Fruit fly (Drosophila melanogaster) whole organism, embryonic: ENCODE measurements around the gene Nulp1.

Source experiments
- CG13624 ChIP-seq: fragments of 200-800 bp; sonication (Bioruptor generic); optimal IDR thresholded peaks from 2 replicates; lab custom pipeline; 2016; ENCODE audit warnings: missing biosample characterization, missing genetic modification characterization
- CG14710 ChIP-seq: fragments of 200-800 bp; sonication (Bioruptor generic); optimal IDR thresholded peaks from 3 replicates; lab custom pipeline; 2019; ENCODE audit warnings: missing biosample characterization, mild to moderate bottlenecking, missing genetic modification characterization, moderate library complexity
- CG15696 ChIP-seq: fragments of 200-800 bp; sonication (Bioruptor generic); optimal IDR thresholded peaks from 2 replicates; lab custom pipeline; 2019; ENCODE audit warnings: missing biosample characterization, mild to moderate bottlenecking, missing genetic modification characterization, moderate library complexity
- CG1603 ChIP-seq: fragments of 200-800 bp; sonication (Bioruptor generic); optimal IDR thresholded peaks from 2 replicates; lab custom pipeline; 2019; ENCODE audit warnings: missing biosample characterization, mild to moderate bottlenecking, missing genetic modification characterization, moderate library complexity
- CG17359 ChIP-seq: fragments of 200-800 bp; sonication (Bioruptor generic); optimal IDR thresholded peaks from 3 replicates; lab custom pipeline; 2018; ENCODE audit warnings: missing biosample characterization, mild to moderate bottlenecking, missing genetic modification characterization, moderate library complexity
- CG17385 ChIP-seq: fragments of 200-800 bp; sonication (Bioruptor generic); optimal IDR thresholded peaks from 3 replicates; lab custom pipeline; 2018; ENCODE audit warnings: missing biosample characterization, mild to moderate bottlenecking, missing genetic modification characterization
- CG18262 ChIP-seq: fragments of 200-800 bp; optimal IDR thresholded peaks from 3 replicates; lab custom pipeline; 2019; ENCODE audit warnings: missing biosample characterization, mild to moderate bottlenecking, missing genetic modification characterization, moderate library complexity
- CG18619 ChIP-seq: fragments of 200-800 bp; sonication (Bioruptor generic); optimal IDR thresholded peaks from 3 replicates; lab custom pipeline; 2017; ENCODE audit warnings: missing biosample characterization, mild to moderate bottlenecking, missing genetic modification characterization
- CG2116 ChIP-seq: fragments of 200-800 bp; sonication (Bioruptor generic); optimal IDR thresholded peaks from 3 replicates; lab custom pipeline; 2018; ENCODE audit warnings: missing biosample characterization, mild to moderate bottlenecking, missing genetic modification characterization
- CG2129 ChIP-seq: fragments of 200-800 bp; sonication (Bioruptor generic); IDR thresholded peaks from 2 replicates; pipeline ENCODE4 v1.3.6; 2022; ENCODE audit warnings: missing biosample characterization, missing genetic modification characterization; ENCODE audit not compliant: partially characterized antibody
- CG30403 ChIP-seq: fragments of 200-800 bp; sonication (Bioruptor generic); optimal IDR thresholded peaks from 3 replicates; lab custom pipeline; 2016; ENCODE audit warnings: missing biosample characterization, missing genetic modification characterization
- CG3163 ChIP-seq: fragments of 200-800 bp; sonication (Bioruptor generic); optimal IDR thresholded peaks from 3 replicates; lab custom pipeline; 2016; ENCODE audit warnings: missing biosample characterization, missing genetic modification characterization
- CG3838 ChIP-seq: fragments of 200-800 bp; sonication (Bioruptor generic); optimal IDR thresholded peaks from 3 replicates; lab custom pipeline; 2016; ENCODE audit warnings: missing biosample characterization, missing genetic modification characterization
- CG4360 ChIP-seq: fragments of 200-800 bp; sonication (Bioruptor generic); IDR thresholded peaks from 2 replicates; pipeline ENCODE4 v1.3.6; 2022; ENCODE audit warnings: missing biosample characterization, missing genetic modification characterization
- CG9215 ChIP-seq: fragments of 200-800 bp; sonication (Bioruptor generic); IDR thresholded peaks from 2 replicates; pipeline ENCODE4 v1.3.6; 2022; ENCODE audit warnings: missing biosample characterization, missing genetic modification characterization
- CG9609 ChIP-seq: fragments of 200-800 bp; sonication (Bioruptor generic); optimal IDR thresholded peaks from 3 replicates; lab custom pipeline; 2016; ENCODE audit warnings: missing biosample characterization, missing genetic modification characterization
- CG9876 ChIP-seq: fragments of 200-800 bp; sonication (Bioruptor generic); optimal IDR thresholded peaks from 2 replicates; lab custom pipeline; 2016; ENCODE audit warnings: missing biosample characterization, missing genetic modification characterization
- CrebB ChIP-seq: fragments of 200-800 bp; sonication (Bioruptor generic); optimal IDR thresholded peaks from 3 replicates; lab custom pipeline; 2018; ENCODE audit warnings: missing biosample characterization, mild to moderate bottlenecking, missing genetic modification characterization
- D19A ChIP-seq: fragments of 200-800 bp; optimal IDR thresholded peaks from 3 replicates; lab custom pipeline; 2019; ENCODE audit warnings: missing biosample characterization, mild to moderate bottlenecking, missing genetic modification characterization, moderate library complexity
- Dbx ChIP-seq: fragments of 200-800 bp; sonication (Bioruptor generic); IDR thresholded peaks from 3 replicates; pipeline ENCODE4 v1.3.6; 2022; ENCODE audit warnings: missing biosample characterization, missing genetic modification characterization
- Fer1 ChIP-seq: fragments of 200-800 bp; sonication (Bioruptor generic); optimal IDR thresholded peaks from 2 replicates; lab custom pipeline; 2017; ENCODE audit warnings: missing biosample characterization, mild to moderate bottlenecking, missing genetic modification characterization
- HmgD ChIP-seq: fragments of 200-800 bp; sonication (Bioruptor generic); optimal IDR thresholded peaks from 3 replicates; lab custom pipeline; 2016; ENCODE audit warnings: missing biosample characterization, missing genetic modification characterization
- Lhr ChIP-seq: fragments of 200-800 bp; sonication (Bioruptor generic); optimal IDR thresholded peaks from 3 replicates; lab custom pipeline; 2017; ENCODE audit warnings: mild to moderate bottlenecking, missing biosample characterization, missing genetic modification reagents, missing genetic modification characterization
- MTF-1 ChIP-seq: fragments of 200-800 bp; sonication (Bioruptor generic); optimal IDR thresholded peaks from 2 replicates; lab custom pipeline; 2018; ENCODE audit warnings: missing biosample characterization, mild to moderate bottlenecking, missing genetic modification characterization, borderline replicate concordance
- Max ChIP-seq: fragments of 200-800 bp; sonication (Bioruptor generic); optimal IDR thresholded peaks from 2 replicates; lab custom pipeline; 2016; ENCODE audit warnings: missing biosample characterization, mild to moderate bottlenecking, missing genetic modification characterization
- Mes4 ChIP-seq: fragments of 200-800 bp; sonication (Bioruptor generic); optimal IDR thresholded peaks from 2 replicates; lab custom pipeline; 2016; ENCODE audit warnings: missing biosample characterization, missing genetic modification characterization
- Optix ChIP-seq: fragments of 200-800 bp; sonication (Bioruptor generic); IDR thresholded peaks from 3 replicates; pipeline ENCODE4 v1.3.6; 2022; ENCODE audit warnings: missing biosample characterization, missing genetic modification characterization
- Ptx1 ChIP-seq: fragments of 200-800 bp; sonication (Bioruptor generic); IDR thresholded peaks from 2 replicates; pipeline ENCODE4 v1.3.6; 2022; ENCODE audit warnings: missing biosample characterization, missing genetic modification characterization
- Side ChIP-seq: fragments of 200-800 bp; sonication (Bioruptor generic); optimal IDR thresholded peaks from 2 replicates; lab custom pipeline; 2016; ENCODE audit warnings: missing biosample characterization, missing genetic modification characterization
- Sin3A ChIP-seq: fragments of >200 bp; optimal IDR thresholded peaks from 2 replicates; lab custom pipeline; 2018
- Sry-β ChIP-seq: fragments of 200-800 bp; sonication (Bioruptor generic); optimal IDR thresholded peaks from 2 replicates; lab custom pipeline; 2018; ENCODE audit warnings: missing biosample characterization, mild to moderate bottlenecking, missing genetic modification characterization, moderate library complexity
- Ssrp ChIP-seq: fragments of 200-800 bp; sonication (Bioruptor generic); optimal IDR thresholded peaks from 2 replicates; lab custom pipeline; 2018; ENCODE audit warnings: missing biosample characterization, mild to moderate bottlenecking, missing genetic modification characterization, moderate library complexity
- Trl ChIP-seq, 3 experiments: fragments of >200 bp in 2 of 3; fragments of 200-800 bp in 1 of 3; sonication (Bioruptor generic) in 1 of 3; optimal IDR thresholded peaks; 2 replicates in 1 of 3; 3 replicates in 2 of 3; lab custom pipeline; 2016 to 2017; ENCODE audit warnings: missing biosample characterization in 1 of 3, missing genetic modification characterization in 1 of 3
- bab2 ChIP-seq: fragments of 200-800 bp; sonication (Bioruptor generic); optimal IDR thresholded peaks from 2 replicates; lab custom pipeline; 2016; ENCODE audit warnings: missing biosample characterization, missing genetic modification characterization
- bbx ChIP-seq: fragments of 200-800 bp; sonication (Bioruptor generic); IDR thresholded peaks from 2 replicates; pipeline ENCODE4 v1.3.6; 2022; ENCODE audit warnings: missing biosample characterization, missing genetic modification characterization; ENCODE audit not compliant: partially characterized antibody
- bigmax ChIP-seq: fragments of 200-800 bp; sonication (Bioruptor generic); optimal IDR thresholded peaks from 2 replicates; lab custom pipeline; 2018; ENCODE audit warnings: missing biosample characterization, mild to moderate bottlenecking, missing genetic modification characterization
- br ChIP-seq: fragments of >200 bp; optimal IDR thresholded peaks from 2 replicates; lab custom pipeline; 2017
- dm ChIP-seq: fragments of 200-800 bp; sonication (Bioruptor generic); optimal IDR thresholded peaks from 3 replicates; lab custom pipeline; 2016; ENCODE audit warnings: missing biosample characterization, missing genetic modification characterization
- gcm ChIP-seq: fragments of 200-800 bp; sonication (Bioruptor generic); optimal IDR thresholded peaks from 2 replicates; lab custom pipeline; 2019; ENCODE audit warnings: missing biosample characterization, mild to moderate bottlenecking, missing genetic modification characterization, moderate library complexity
- grau ChIP-seq: fragments of 200-800 bp; optimal IDR thresholded peaks from 3 replicates; lab custom pipeline; 2019; ENCODE audit warnings: missing biosample characterization, mild to moderate bottlenecking, missing genetic modification characterization, moderate library complexity
- gsb ChIP-seq: fragments of 200-800 bp; sonication (Bioruptor generic); IDR thresholded peaks from 2 replicates; pipeline ENCODE4 v1.3.6; 2022; ENCODE audit warnings: missing biosample characterization, missing genetic modification characterization
- jumu ChIP-seq: fragments of 200-800 bp; sonication (Bioruptor generic); optimal IDR thresholded peaks from 3 replicates; lab custom pipeline; 2016; ENCODE audit warnings: missing biosample characterization, missing genetic modification characterization
- nau ChIP-seq: fragments of 200-800 bp; sonication (Bioruptor generic); optimal IDR thresholded peaks from 3 replicates; lab custom pipeline; 2017; ENCODE audit warnings: missing biosample characterization, mild to moderate bottlenecking, missing genetic modification characterization, missing genetic modification reagents
- oc ChIP-seq: fragments of 200-800 bp; sonication (Bioruptor generic); optimal IDR thresholded peaks from 2 replicates; lab custom pipeline; 2018; ENCODE audit warnings: missing biosample characterization, mild to moderate bottlenecking, missing genetic modification characterization, moderate library complexity
- otp ChIP-seq: fragments of 200-800 bp; sonication (Bioruptor generic); IDR thresholded peaks from 3 replicates; pipeline ENCODE4, ENCODE4 v1.3.6; 2022; ENCODE audit warnings: missing biosample characterization, missing genetic modification characterization
- pita ChIP-seq: fragments of 200-800 bp; sonication (Bioruptor generic); optimal IDR thresholded peaks from 2 replicates; lab custom pipeline; 2017; ENCODE audit warnings: missing biosample characterization, mild to moderate bottlenecking, missing genetic modification characterization
- seq ChIP-seq: fragments of 200-800 bp; sonication (Bioruptor generic); IDR thresholded peaks from 2 replicates; pipeline ENCODE4 v1.3.6; 2022; ENCODE audit warnings: missing biosample characterization, missing genetic modification characterization
- shn ChIP-seq: fragments of 200-800 bp; sonication (Bioruptor generic); optimal IDR thresholded peaks from 3 replicates; lab custom pipeline; 2016; ENCODE audit warnings: missing biosample characterization, missing genetic modification characterization
- sim ChIP-seq: fragments of 200-800 bp; sonication (Bioruptor generic); IDR thresholded peaks from 2 replicates; pipeline ENCODE4 v1.3.6; 2022; ENCODE audit warnings: missing biosample characterization, missing genetic modification characterization
- sima ChIP-seq: fragments of 200-800 bp; sonication (Bioruptor generic); optimal IDR thresholded peaks from 2 replicates; lab custom pipeline; 2016; ENCODE audit warnings: missing biosample characterization, missing genetic modification characterization
- stc ChIP-seq: fragments of 200-800 bp; sonication (Bioruptor generic); IDR thresholded peaks from 2 replicates; pipeline ENCODE4 v1.3.6; 2022; ENCODE audit warnings: missing biosample characterization, missing genetic modification characterization
- tgo ChIP-seq: fragments of 200-800 bp; sonication (Bioruptor generic); IDR thresholded peaks from 3 replicates; pipeline ENCODE4 v1.3.6; 2022; ENCODE audit warnings: missing biosample characterization, missing genetic modification characterization

Nulp1 gene

dm6 chr3L:8081822-8082221, 28.3 kb upstream of the Nulp1 start (continued):
- peak; percentile 40 for TF ChIP-seq CG1603 (tag; lab: Kevin White, UChicago)
- TF ChIP-seq HmgD (GFP tag; lab: Kevin White, UChicago): no peak
- TF ChIP-seq dm: no peak
- no peak for TF ChIP-seq CG14710
- TF ChIP-seq br: no peak
- peak; percentile 47; the same call in 1 of the 2 replicates for TF ChIP-seq stc (GFP tag; lab: Robert Waterston, UW)
- peak; percentile 95 for TF ChIP-seq CG9215 (GFP tag; lab: Robert Waterston, UW)
- TF ChIP-seq CG15696 (tag; lab: Kevin White, UChicago): no peak
- TF ChIP-seq bab2 (GFP tag; lab: Kevin White, UChicago): peak; percentile 1
- no peak for TF ChIP-seq sim (GFP tag; lab: Robert Waterston, UW)
- TF ChIP-seq bigmax (GFP tag; lab: Kevin White, UChicago): no peak
- TF ChIP-seq otp: no peak; the same call in 2 of the 3 replicates
- TF ChIP-seq CG18262 (tag; lab: Kevin White, UChicago): no peak
- peak; percentile 13 for TF ChIP-seq CG30403
- TF ChIP-seq Dbx (GFP tag; lab: Robert Waterston, UW): peak; percentile 46; the same call in 1 of the 3 replicates
- no peak for TF ChIP-seq Mes4 (GFP tag; lab: Kevin White, UChicago)
- TF ChIP-seq sima: no peak
- TF ChIP-seq CG17385 (GFP tag; lab: Kevin White, UChicago): peak; percentile 64
- no peak for TF ChIP-seq Max (GFP tag; lab: Kevin White, UChicago)
- TF ChIP-seq CG2129 (GFP tag; lab: Robert Waterston, UW): no peak
- TF ChIP-seq oc (tag; lab: Kevin White, UChicago): peak; percentile 29
- TF ChIP-seq Ptx1 (GFP tag; lab: Robert Waterston, UW): no peak
- TF ChIP-seq MTF-1 (GFP tag; lab: Kevin White, UChicago): peak; percentile 74
- TF ChIP-seq D19A (tag; lab: Kevin White, UChicago): peak; percentile 34
- TF ChIP-seq CG2116 (GFP tag; lab: Kevin White, UChicago): peak; percentile 17
- TF ChIP-seq CG3838 (GFP tag; lab: Kevin White, UChicago): no peak
- TF ChIP-seq Fer1: peak; percentile 81
- TF ChIP-seq Sry-β: no peak
- TF ChIP-seq CG9876 (GFP tag; lab: Kevin White, UChicago): no peak
- peak; percentile 8 for TF ChIP-seq shn (GFP tag; lab: Kevin White, UChicago)
- no peak for TF ChIP-seq tgo
- TF ChIP-seq CG4360 (GFP tag; lab: Robert Waterston, UW): no peak
- TF ChIP-seq Sin3A (lab: Kevin White, UChicago): no peak
- TF ChIP-seq bbx: peak; percentile 47; the same call in 1 of the 2 replicates
- peak; percentile 36; the same call in 1 of the 2 replicates for TF ChIP-seq seq (GFP tag; lab: Robert Waterston, UW)
- TF ChIP-seq CG17359: peak; percentile 42
- TF ChIP-seq CrebB (tag; lab: Kevin White, UChicago): peak; percentile 55
- peak; percentile 45 for TF ChIP-seq CG18619 (GFP tag; lab: Kevin White, UChicago)
- TF ChIP-seq CG13624 (GFP tag; lab: Kevin White, UChicago): peak; percentile 8
- TF ChIP-seq gsb (GFP tag; lab: Robert Waterston, UW): no peak
- peak; percentile 32 for TF ChIP-seq grau (tag; lab: Kevin White, UChicago)
- TF ChIP-seq nau (GFP tag; lab: Kevin White, UChicago): peak; percentile 69
- peak; percentile 10 for TF ChIP-seq Lhr
- TF ChIP-seq Optix (GFP tag; lab: Robert Waterston, UW): no peak
- no peak for TF ChIP-seq CG9609 (GFP tag; lab: Kevin White, UChicago)
- TF ChIP-seq jumu (GFP tag; lab: Kevin White, UChicago): no peak
- TF ChIP-seq Side (GFP tag; lab: Kevin White, UChicago): peak; percentile 44
- TF ChIP-seq gcm: peak; percentile 31
- no peak for TF ChIP-seq Ssrp (tag; lab: Kevin White, UChicago)
- TF ChIP-seq CG3163 (GFP tag; lab: Kevin White, UChicago): peak; percentile 97
- TF ChIP-seq pita (GFP tag; lab: Kevin White, UChicago): no peak
- peak; percentile 85 to 95 for TF ChIP-seq Trl (optimal IDR thresholded peaks at IDR 0.05; lab: Kevin White, UChicago)
- TF ChIP-seq Trl (GFP tag; optimal IDR thresholded peaks at IDR 0.05; lab: Kevin White, UChicago): peak; percentile 64
